Worm (Caenorhabditis elegans) whole organism, L1 larva: ENCODE results near the gene tsr-1.

Experiments
- ceh-88 ChIP-seq: fragments of 200-800 bp; sonication (Bioruptor generic); IDR thresholded peaks from 2 replicates; pipeline ENCODE4 v1.3.6; 2022; ENCODE audit warnings: missing genetic modification characterization, missing compliant biosample characterization
- ceh-90 ChIP-seq: sonication (generic microtip); optimal IDR thresholded peaks from 2 replicates; lab custom pipeline; 2016; ENCODE audit warnings: missing genetic modification characterization, missing compliant biosample characterization
- nhr-12 ChIP-seq: sonication (generic microtip); optimal IDR thresholded peaks from 2 replicates; lab custom pipeline; 2017; ENCODE audit warnings: missing biosample characterization, missing genetic modification characterization
- skn-1 ChIP-seq: fragments of 150-350 bp; optimal IDR thresholded peaks from 2 replicates; lab custom pipeline; 2014; ENCODE audit warnings: missing biosample characterization, missing genetic modification characterization

DNA sequence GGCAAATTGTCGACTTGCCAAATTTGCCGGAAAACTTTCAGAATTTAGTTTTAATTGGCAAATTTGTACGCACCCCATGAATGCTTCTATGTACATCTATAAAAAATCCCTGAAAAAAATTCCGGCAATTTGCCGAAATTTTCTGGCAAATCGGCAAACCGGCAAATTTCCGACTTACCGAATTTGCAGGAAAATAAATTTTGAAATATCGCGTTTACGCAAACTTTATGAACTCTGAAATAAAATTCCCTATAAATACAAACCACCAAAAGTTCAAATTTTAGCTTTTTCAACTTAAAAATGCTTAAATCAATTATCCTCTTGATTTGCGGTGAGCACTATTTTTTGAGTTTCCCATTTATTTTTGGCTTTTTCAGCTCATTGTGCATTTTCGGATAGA is 6.9 kb upstream of the tsr-1 start, which contains the start of gene F53G2.3:
- no peak for TF ChIP-seq ceh-88 (GFP tag; lab: Robert Waterston, UW)
- no peak for TF ChIP-seq ceh-90 (tag; lab: Kevin White, UChicago)
- TF ChIP-seq skn-1 = no peak
- no peak for TF ChIP-seq nhr-12 (tag; lab: Kevin White, UChicago)
